Worm (Caenorhabditis elegans): ENCODE results near the gene C04G2.5.

DNA sequence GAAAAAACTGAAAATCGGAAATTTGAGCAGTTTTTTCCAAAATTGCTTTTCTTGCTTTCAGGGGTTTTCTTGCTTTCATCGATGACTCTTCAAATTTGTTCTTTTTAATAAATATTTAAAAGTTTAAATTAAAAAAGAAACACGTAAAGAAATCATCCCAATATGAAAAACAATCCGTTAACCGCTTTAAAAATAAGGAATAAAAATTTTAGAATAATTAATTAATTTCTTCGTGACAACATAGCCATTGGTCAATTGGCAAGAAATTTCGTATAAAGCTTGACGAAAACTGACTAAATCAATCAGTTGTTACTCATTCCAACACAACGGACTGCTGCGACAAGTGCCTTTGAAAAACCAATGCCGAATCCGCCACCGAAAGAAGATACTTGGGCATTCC is 17.5 kb upstream of the C04G2.5 start, which contains the start of gene nsph-3.2:
- TF ChIP-seq lin-32 (GFP tag; optimal IDR thresholded peaks at IDR 0.05) (no peak), elt-3 (tag; optimal IDR thresholded peaks at IDR 0.05) (no peak), hlh-1 (tag; optimal IDR thresholded peaks at IDR 0.05) (no peak), ztf-11 (tag; optimal IDR thresholded peaks at IDR 0.05) (no peak), lsy-2 (tag; optimal IDR thresholded peaks at IDR 0.05) (no peak), nhr-28 (tag; optimal IDR thresholded peaks at IDR 0.05) (no peak), drap-1 (GFP tag; optimal IDR thresholded peaks at IDR 0.05) (no peak), nhr-12 (tag; optimal IDR thresholded peaks at IDR 0.05) (no peak), snpc-4 (tag; optimal IDR thresholded peaks at IDR 0.05) (no peak), nhr-237 (tag; optimal IDR thresholded peaks at IDR 0.05) (no peak), tbx-8 (GFP tag; optimal IDR thresholded peaks at IDR 0.05) (no peak)

Data from whole organism, mixed stage, embryonic.